Fruit fly (Drosophila melanogaster): Measurements from ENCODE around the gene RnpS1.

Gene RnpS1

DNA sequence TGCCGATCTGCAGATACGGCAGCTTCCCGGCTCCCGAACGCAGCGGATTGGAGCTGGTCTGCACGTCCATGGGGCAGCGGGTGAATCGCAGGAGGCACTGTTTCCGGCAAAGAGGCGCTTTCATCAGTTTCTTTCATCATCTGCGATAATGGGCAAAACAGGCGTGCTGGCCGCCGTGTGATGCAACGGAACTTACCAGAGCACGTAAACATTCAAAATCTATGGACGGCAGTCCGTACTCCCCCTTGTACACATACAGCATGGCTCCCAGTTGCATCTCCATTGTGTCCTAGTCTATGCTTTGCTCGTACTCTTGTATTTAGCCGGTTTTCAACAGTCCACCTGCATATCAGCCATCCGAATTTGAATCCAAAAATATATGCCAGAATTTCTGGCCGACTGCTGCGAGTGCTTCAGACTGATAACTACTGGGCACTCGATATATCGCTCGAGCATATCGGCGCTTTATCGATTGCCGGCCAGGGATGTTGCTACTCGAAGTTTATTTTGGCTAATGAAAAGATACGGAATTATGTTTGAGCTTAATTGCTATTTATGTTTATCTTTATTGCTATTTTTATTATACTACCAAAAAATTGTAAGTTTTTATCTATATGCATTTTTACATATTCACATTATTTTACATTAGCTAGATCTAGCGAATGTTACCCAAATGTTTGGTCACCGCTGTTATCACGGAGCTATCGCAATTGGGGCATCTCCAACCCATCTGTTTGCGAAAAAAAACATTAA, 11.6 kb downstream of the RnpS1 start, which contains the start of the genes CG9393 and Vps45 (continued):
- TF ChIP-seq CG12659 (GFP tag; optimal IDR thresholded peaks at IDR 0.05) (peak; percentile 78), seq (GFP tag; IDR thresholded peaks at IDR 0.05) (no peak), CG15073 (GFP tag; optimal IDR thresholded peaks at IDR 0.05) (no peak), zf30C (GFP tag; optimal IDR thresholded peaks at IDR 0.05) (no peak), Xbp1 (GFP tag; optimal IDR thresholded peaks at IDR 0.05) (peak; percentile 71), CG17361 (GFP tag; IDR thresholded peaks at IDR 0.05) (peak; percentile 79), CG32772 (GFP tag; IDR thresholded peaks at IDR 0.05) (peak; percentile 65), CTCF (GFP tag; optimal IDR thresholded peaks at IDR 0.05) (peak; percentile 22), Doc2 (GFP tag; IDR thresholded peaks at IDR 0.05) (no peak), CG7271 (tag; optimal IDR thresholded peaks at IDR 0.05) (no peak), exex (tag; optimal IDR thresholded peaks at IDR 0.05) (peak; percentile 46), CG9932 (GFP tag; IDR thresholded peaks at IDR 0.05) (peak; percentile 84), slou (GFP tag; optimal IDR thresholded peaks at IDR 0.05) (no peak), CG11695 (GFP tag; IDR thresholded peaks at IDR 0.05) (no peak), lab (GFP tag; optimal IDR thresholded peaks at IDR 0.05) (no peak), CG2199 (GFP tag; IDR thresholded peaks at IDR 0.05) (no peak), CG11504 (tag; optimal IDR thresholded peaks at IDR 0.05) (no peak), CrebB (tag; optimal IDR thresholded peaks at IDR 0.05) (no peak), Neu2 (GFP tag; optimal IDR thresholded peaks at IDR 0.05; ENCODE audit: borderline replicate concordance) (peak; percentile 5), CG1024 (GFP tag; IDR thresholded peaks at IDR 0.05) (no peak), Opbp (GFP tag; IDR thresholded peaks at IDR 0.05; ENCODE audit: partially characterized antibody) (peak; percentile 90), CG17186 (GFP tag; optimal IDR thresholded peaks at IDR 0.05) (peak; percentile 60), CG17612 (GFP tag; IDR thresholded peaks at IDR 0.05) (no peak), CG30020 (tag; optimal IDR thresholded peaks at IDR 0.05) (peak; percentile 68), row (GFP tag; IDR thresholded peaks at IDR 0.05) (peak; percentile 89), cg (GFP tag; optimal IDR thresholded peaks at IDR 0.05) (no peak), ab (GFP tag; optimal IDR thresholded peaks at IDR 0.05) (no peak), CG13775 (GFP tag; optimal IDR thresholded peaks at IDR 0.05) (peak; percentile 68), Dfd (GFP tag; optimal IDR thresholded peaks at IDR 0.05) (no peak), ara (GFP tag; IDR thresholded peaks at IDR 0.05) (peak; percentile 37), Oli (tag; optimal IDR thresholded peaks at IDR 0.05) (peak; percentile 27), gro (GFP tag; optimal IDR thresholded peaks at IDR 0.05) (peak; percentile 56), mld (GFP tag; IDR thresholded peaks at IDR 0.05; ENCODE audit: partially characterized antibody) (peak; percentile 89), CG7963 (GFP tag; IDR thresholded peaks at IDR 0.05; ENCODE audit: partially characterized antibody) (peak; percentile 87), emc (GFP tag; optimal IDR thresholded peaks at IDR 0.05) (peak; percentile 37), toy (GFP tag; IDR thresholded peaks at IDR 0.05) (no peak), ase (GFP tag; IDR thresholded peaks at IDR 0.05) (no peak), tio (GFP tag; optimal IDR thresholded peaks at IDR 0.05) (no peak), E2f1 (GFP tag; IDR thresholded peaks at IDR 0.05) (peak; percentile 16; the same call in 1 of the 2 replicates), vfl (GFP tag; optimal IDR thresholded peaks at IDR 0.05) (peak; percentile 52), CG10462 (GFP tag; optimal IDR thresholded peaks at IDR 0.05) (peak; percentile 37), CG17568 (GFP tag; optimal IDR thresholded peaks at IDR 0.05) (no peak), Abd-B (GFP tag; optimal IDR thresholded peaks at IDR 0.05) (peak; percentile 72), nmo (GFP tag; optimal IDR thresholded peaks at IDR 0.05) (peak; percentile 86), Trl (optimal IDR thresholded peaks at IDR 0.05) (no peak), Trl (GFP tag; optimal IDR thresholded peaks at IDR 0.05) (peak; percentile 64), Lim3 (GFP tag; IDR thresholded peaks at IDR 0.05) (no peak), sob (GFP tag; IDR thresholded peaks at IDR 0.05) (peak; percentile 71; the same call in 1 of the 2 replicates), Hmr (GFP tag; optimal IDR thresholded peaks at IDR 0.05) (no peak), sd (tag; optimal IDR thresholded peaks at IDR 0.05) (no peak), CG15601 (tag; optimal IDR thresholded peaks at IDR 0.05) (peak; percentile 64)
